Worm (Caenorhabditis elegans) whole organism, L4 larva: Measurements from ENCODE around the gene fbxb-55.
A peak's percentile ranks its signal among the peaks of the same experiment; 100 is the strongest.

Experiments used
- D1046.2 ChIP-seq: fragments of 200-800 bp; sonication (Bioruptor generic); IDR thresholded peaks from 2 replicates; pipeline ENCODE4 v1.3.6; 2022; ENCODE audit warnings: missing genetic modification characterization, missing compliant biosample characterization
- F49E8.2 ChIP-seq: sonication (generic microtip); optimal IDR thresholded peaks from 2 replicates; lab custom pipeline; 2016; ENCODE audit warnings: missing compliant biosample characterization, mild to moderate bottlenecking, missing genetic modification characterization, borderline replicate concordance
- ceh-32 ChIP-seq: sonication (generic microtip); optimal IDR thresholded peaks from 2 replicates; lab custom pipeline; 2016; ENCODE audit warnings: mild to moderate bottlenecking, missing genetic modification characterization, missing compliant biosample characterization; ENCODE audit not compliant: poor library complexity
- ces-1 ChIP-seq: fragments of 150-350 bp; sonication (generic microtip); optimal IDR thresholded peaks from 4 replicates; lab custom pipeline; 2014; ENCODE audit warnings: missing biosample characterization, missing genetic modification reagents, missing genetic modification characterization
- dve-1 ChIP-seq: sonication (generic microtip); optimal IDR thresholded peaks from 2 replicates; lab custom pipeline; 2017; ENCODE audit warnings: antibody characterized with exemption, mild to moderate bottlenecking, missing genetic modification characterization, missing compliant biosample characterization; ENCODE audit not compliant: insufficient read depth
- egl-27 ChIP-seq: sonication (generic microtip); optimal IDR thresholded peaks from 3 replicates; lab custom pipeline; 2017; ENCODE audit warnings: missing biosample characterization, missing genetic modification reagents, missing genetic modification characterization
- hlh-11 ChIP-seq: fragments of 200-800 bp; sonication (Bioruptor generic); optimal IDR thresholded peaks from 2 replicates; lab custom pipeline; 2018; ENCODE audit warnings: mild to moderate bottlenecking, missing genetic modification characterization, missing compliant biosample characterization
- lin-1 ChIP-seq: fragments of 200-800 bp; sonication (Bioruptor generic); IDR thresholded peaks from 2 replicates; pipeline ENCODE4 v1.3.6; 2022; ENCODE audit warnings: missing genetic modification reagents, missing genetic modification characterization, missing compliant biosample characterization
- mdl-1 ChIP-seq, 2 experiments: fragments of 150-350 bp in 1 of 2; sonication (generic microtip) in 1 of 2; optimal IDR thresholded peaks; 2 replicates each; lab custom pipeline; 2014 to 2017; ENCODE audit warnings: missing biosample characterization in 2 of 2, missing genetic modification characterization in 2 of 2
- nhr-48 ChIP-seq: sonication (generic microtip); optimal IDR thresholded peaks from 2 replicates; lab custom pipeline; 2016; ENCODE audit warnings: mild to moderate bottlenecking, missing genetic modification characterization, missing compliant biosample characterization
- rbr-2 ChIP-seq: sonication (generic microtip); optimal IDR thresholded peaks from 2 replicates; lab custom pipeline; 2016; ENCODE audit warnings: missing genotype, missing genetic modification characterization, missing compliant biosample characterization
- ztf-11 ChIP-seq: fragments of 150-350 bp; optimal IDR thresholded peaks from 2 replicates; lab custom pipeline; 2014; ENCODE audit warnings: missing biosample characterization, missing genetic modification characterization

DNA sequence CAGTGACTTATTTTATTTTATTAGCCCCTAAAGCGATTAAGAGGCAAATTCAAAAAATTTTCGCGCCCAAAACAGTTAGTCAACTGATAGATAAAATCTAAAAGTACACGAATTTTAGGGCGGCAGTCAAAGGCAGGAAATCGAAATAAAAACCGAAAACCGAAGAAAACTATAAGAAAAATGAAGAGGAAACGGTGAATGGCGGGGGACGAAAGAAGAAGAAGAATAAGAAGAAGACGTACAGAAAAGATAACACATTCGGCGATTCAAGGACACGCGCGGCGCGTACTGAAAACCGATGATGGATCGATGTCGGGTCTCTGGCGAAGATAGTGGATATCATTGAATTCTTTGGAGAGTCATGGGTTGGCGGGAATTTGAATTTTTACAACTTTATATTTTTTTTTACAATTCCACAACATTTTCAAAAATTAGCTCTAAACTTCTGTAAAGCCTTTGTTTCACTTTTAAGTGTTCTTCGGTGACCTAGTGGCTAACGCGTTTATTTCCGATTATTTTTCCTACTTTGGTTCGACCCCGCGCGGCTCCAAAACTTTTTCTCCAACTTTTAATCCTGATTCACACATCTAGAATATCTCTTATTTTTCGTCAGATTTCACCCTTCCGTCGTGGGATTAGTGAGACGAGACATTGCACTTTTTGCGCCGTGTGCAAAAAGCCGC lies 37.5 kb upstream of the fbxb-55 start:
- TF ChIP-seq mdl-1 (tag; optimal IDR thresholded peaks at IDR 0.05; lab: Kevin White, UChicago) (peak in 1 of 2 experiments; percentile 38), F49E8.2 (tag; lab: Kevin White, UChicago) (no peak), rbr-2 (tag; lab: Kevin White, UChicago) (no peak), egl-27 (no peak), ceh-32 (tag; lab: Kevin White, UChicago) (no peak), lin-1 (GFP tag; lab: Robert Waterston, UW) (no peak), dve-1 (no peak), ces-1 (GFP tag; lab: Kevin White, UChicago) (no peak), ztf-11 (tag; lab: Kevin White, UChicago) (no peak), hlh-11 (tag; lab: Kevin White, UChicago) (peak; percentile 29), D1046.2 (GFP tag; lab: Robert Waterston, UW) (no peak), nhr-48 (tag; lab: Kevin White, UChicago) (no peak)
